Worm (Caenorhabditis elegans) whole organism, L1 larva: ENCODE data around the gene Y82E9BR.20.

Experiments
- alr-1 ChIP-seq: fragments of 200-800 bp; sonication (Bioruptor generic); optimal IDR thresholded peaks from 2 replicates; lab custom pipeline; 2018; ENCODE audit warnings: borderline replicate concordance, mild to moderate bottlenecking, missing genetic modification characterization, missing compliant biosample characterization
- aly-2 ChIP-seq: fragments of 150-350 bp; optimal IDR thresholded peaks from 2 replicates; lab custom pipeline; 2014; ENCODE audit warnings: missing biosample characterization, missing genetic modification characterization
- ama-1 ChIP-seq: fragments of 150-350 bp; optimal IDR thresholded peaks from 2 replicates; lab custom pipeline; 2014
- ceh-88 ChIP-seq: fragments of 200-800 bp; sonication (Bioruptor generic); IDR thresholded peaks from 2 replicates; pipeline ENCODE4 v1.3.6; 2022; ENCODE audit warnings: missing genetic modification characterization, missing compliant biosample characterization
- ces-1 ChIP-seq: fragments of 150-350 bp; optimal IDR thresholded peaks from 2 replicates; lab custom pipeline; 2014; ENCODE audit warnings: missing biosample characterization, missing genetic modification reagents, missing genetic modification characterization
- egl-27 ChIP-seq, 2 experiments: fragments of 150-350 bp in 1 of 2; sonication (generic microtip); optimal IDR thresholded peaks; 3 replicates each; lab custom pipeline; 2017 to 2018; ENCODE audit warnings: missing biosample characterization in 2 of 2, missing genetic modification characterization in 2 of 2, missing genetic modification reagents in 2 of 2
- fos-1 ChIP-seq: fragments of 150-350 bp; optimal IDR thresholded peaks from 2 replicates; lab custom pipeline; 2014; ENCODE audit warnings: missing biosample characterization, missing genetic modification characterization
- hlh-17 ChIP-seq: fragments of 200-800 bp; sonication (Bioruptor generic); optimal IDR thresholded peaks from 2 replicates; lab custom pipeline; 2018; ENCODE audit warnings: missing genetic modification characterization, mild to moderate bottlenecking, missing compliant biosample characterization, moderate library complexity, borderline replicate concordance
- lin-39 ChIP-seq: fragments of 150-350 bp; optimal IDR thresholded peaks from 2 replicates; lab custom pipeline; 2014; ENCODE audit warnings: missing biosample characterization, missing genetic modification reagents, missing genetic modification characterization
- lsy-2 ChIP-seq, 2 experiments: fragments of 150-350 bp; optimal IDR thresholded peaks; 2 replicates each; lab custom pipeline; 2014; ENCODE audit warnings: missing biosample characterization in 2 of 2, missing genetic modification characterization in 2 of 2
- nhr-77 ChIP-seq: fragments of 150-350 bp; optimal IDR thresholded peaks from 2 replicates; lab custom pipeline; 2014; ENCODE audit warnings: missing biosample characterization, missing genetic modification characterization
- pax-3 ChIP-seq: fragments of 200-800 bp; sonication (Bioruptor generic); optimal IDR thresholded peaks from 2 replicates; lab custom pipeline; 2018; ENCODE audit warnings: mild to moderate bottlenecking, missing genetic modification characterization, moderate library complexity, missing compliant biosample characterization
- zag-1 ChIP-seq: fragments of 150-350 bp; optimal IDR thresholded peaks from 2 replicates; lab custom pipeline; 2014; ENCODE audit warnings: missing biosample characterization, missing genetic modification characterization

DNA sequence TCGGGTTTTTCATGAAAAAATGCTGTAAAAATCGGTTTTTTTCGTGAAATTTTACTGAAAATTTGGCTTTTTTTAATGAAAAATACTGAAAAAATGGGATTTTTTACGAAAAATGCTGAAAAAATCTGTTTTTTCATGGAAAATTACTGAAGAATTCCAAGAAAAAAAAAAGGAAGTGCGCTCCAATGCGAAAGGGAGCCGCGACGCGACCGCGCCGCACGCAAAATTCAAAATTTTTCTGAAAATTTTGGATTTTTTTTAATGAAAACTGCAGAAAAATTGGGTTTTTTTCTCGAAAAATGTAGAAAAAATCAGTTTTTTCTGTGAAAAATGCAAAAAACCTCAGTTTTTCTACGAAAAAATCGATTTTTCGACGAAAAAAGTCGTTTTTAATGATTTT is 42.4 kb downstream of the Y82E9BR.20 start:
- TF ChIP-seq fos-1 (tag; lab: Kevin White, UChicago) = no peak
- TF ChIP-seq hlh-17 (GFP tag; lab: Kevin White, UChicago) = no peak
- no peak for TF ChIP-seq lsy-2 (tag; optimal IDR thresholded peaks at IDR 0.05; lab: Kevin White, UChicago)
- no peak for TF ChIP-seq ces-1
- TF ChIP-seq ama-1 (lab: Kevin White, UChicago) = no peak
- no peak for TF ChIP-seq alr-1 (tag; lab: Kevin White, UChicago)
- TF ChIP-seq nhr-77 (tag; lab: Kevin White, UChicago) = no peak
- no peak for TF ChIP-seq zag-1 (tag; lab: Kevin White, UChicago)
- no peak for TF ChIP-seq egl-27 (tag; optimal IDR thresholded peaks at IDR 0.05; lab: Kevin White, UChicago)
- TF ChIP-seq aly-2 = no peak
- TF ChIP-seq pax-3 = no peak
- TF ChIP-seq ceh-88 (GFP tag; lab: Robert Waterston, UW) = no peak
- no peak for TF ChIP-seq lin-39
